Fruit fly (Drosophila melanogaster) Kc167 (cell line): Measurements from ENCODE around the gene haf.

Experiments used
- Myc ChIP-seq: fragments of >200 bp; optimal IDR thresholded peaks from 2 replicates; lab custom pipeline; 2017; ENCODE audit warnings: missing external identifiers
- Sin3A ChIP-seq: fragments of >200 bp; optimal IDR thresholded peaks from 2 replicates; lab custom pipeline; 2018; ENCODE audit warnings: missing external identifiers
- h ChIP-seq: fragments of >200 bp; optimal IDR thresholded peaks from 3 replicates; lab custom pipeline; 2018; ENCODE audit warnings: missing external identifiers
- insv ChIP-seq: fragments of >200 bp; optimal IDR thresholded peaks from 3 replicates; lab custom pipeline; 2018; ENCODE audit warnings: missing external identifiers
- psq ChIP-seq: fragments of >200 bp; optimal IDR thresholded peaks from 2 replicates; lab custom pipeline; 2017; ENCODE audit warnings: missing external identifiers
- ttk ChIP-seq: sonication (Bioruptor generic); optimal IDR thresholded peaks from 2 replicates; lab custom pipeline; 2017; ENCODE audit warnings: missing external identifiers

haf gene

dm6 chr2L:1615753-1616152, 60.8 kb downstream of the haf start:
- TF ChIP-seq Sin3A (lab: Kevin White, UChicago) (no peak), Myc (no peak), ttk (lab: Kevin White, UChicago) (no peak), psq (lab: Kevin White, UChicago) (no peak), h (lab: Kevin White, UChicago) (no peak), insv (lab: Kevin White, UChicago) (no peak)

- TF ChIP-seq h (lab: Kevin White, UChicago) (no peak), psq (lab: Kevin White, UChicago) (no peak), ttk (lab: Kevin White, UChicago) (no peak), insv (lab: Kevin White, UChicago) (no peak), Myc (no peak), Sin3A (lab: Kevin White, UChicago) (no peak)
Measured at dm6 chr2L:1617712-1618111, 62.8 kb downstream of the haf start.

- no peak for TF ChIP-seq Myc
- no peak for TF ChIP-seq Sin3A (lab: Kevin White, UChicago)
- no peak for TF ChIP-seq psq (lab: Kevin White, UChicago)
- no peak for TF ChIP-seq h (lab: Kevin White, UChicago)
- TF ChIP-seq ttk (lab: Kevin White, UChicago): no peak
- TF ChIP-seq insv (lab: Kevin White, UChicago): no peak
Measured at dm6 chr2L:1618696-1619095, 63.8 kb downstream of the haf start.

dm6 chr2L:1619191-1619590, 64.3 kb downstream of the haf start:
- TF ChIP-seq Sin3A (lab: Kevin White, UChicago): no peak
- TF ChIP-seq ttk (lab: Kevin White, UChicago): no peak
- TF ChIP-seq Myc: no peak
- no peak for TF ChIP-seq insv (lab: Kevin White, UChicago)
- TF ChIP-seq psq (lab: Kevin White, UChicago): no peak

dm6 chr2L:1620797-1621196, 65.9 kb downstream of the haf start:
- TF ChIP-seq h (lab: Kevin White, UChicago): no peak
- no peak for TF ChIP-seq Sin3A (lab: Kevin White, UChicago)
- TF ChIP-seq Myc: no peak
- TF ChIP-seq psq (lab: Kevin White, UChicago): no peak
- TF ChIP-seq ttk (lab: Kevin White, UChicago): no peak
- TF ChIP-seq insv (lab: Kevin White, UChicago): no peak

dm6 chr2L:1624750-1625149, 69.8 kb downstream of the haf start:
- TF ChIP-seq h (lab: Kevin White, UChicago) (no peak), Myc (no peak), Sin3A (lab: Kevin White, UChicago) (no peak), psq (lab: Kevin White, UChicago) (no peak), ttk (lab: Kevin White, UChicago) (no peak), insv (lab: Kevin White, UChicago) (no peak)

dm6 chr2L:1627824-1628501, 73.0 kb downstream of the haf start:
- no peak for TF ChIP-seq insv (lab: Kevin White, UChicago)
- TF ChIP-seq h (lab: Kevin White, UChicago): no peak
- no peak for TF ChIP-seq Myc
- no peak for TF ChIP-seq Sin3A (lab: Kevin White, UChicago)
- no peak for TF ChIP-seq ttk (lab: Kevin White, UChicago)
- TF ChIP-seq psq (lab: Kevin White, UChicago): no peak

dm6 chr2L:1628502-1628864, 73.6 kb downstream of the haf start:
- no peak for TF ChIP-seq ttk (lab: Kevin White, UChicago)
- TF ChIP-seq Sin3A (lab: Kevin White, UChicago): no peak
- no peak for TF ChIP-seq insv (lab: Kevin White, UChicago)
- TF ChIP-seq psq (lab: Kevin White, UChicago): no peak
- no peak for TF ChIP-seq Myc
- TF ChIP-seq h (lab: Kevin White, UChicago): no peak

- TF ChIP-seq Myc: no peak
- no peak for TF ChIP-seq Sin3A (lab: Kevin White, UChicago)
- no peak for TF ChIP-seq ttk (lab: Kevin White, UChicago)
- TF ChIP-seq psq (lab: Kevin White, UChicago): no peak
- TF ChIP-seq insv (lab: Kevin White, UChicago): no peak
- TF ChIP-seq h (lab: Kevin White, UChicago): no peak
Measured at dm6 chr2L:1629206-1629959, 74.5 kb downstream of the haf start.

dm6 chr2L:1630576-1630975, 75.6 kb downstream of the haf start:
- TF ChIP-seq ttk (lab: Kevin White, UChicago) (no peak), h (lab: Kevin White, UChicago) (no peak), psq (lab: Kevin White, UChicago) (no peak), insv (lab: Kevin White, UChicago) (no peak), Myc (no peak), Sin3A (lab: Kevin White, UChicago) (no peak)

dm6 chr2L:1631441-1632313, 76.7 kb downstream of the haf start:
- TF ChIP-seq ttk (lab: Kevin White, UChicago): no peak
- no peak for TF ChIP-seq Sin3A (lab: Kevin White, UChicago)
- no peak for TF ChIP-seq h (lab: Kevin White, UChicago)
- TF ChIP-seq insv (lab: Kevin White, UChicago): no peak
- TF ChIP-seq Myc: no peak
- TF ChIP-seq psq (lab: Kevin White, UChicago): no peak
